Fruit fly (Drosophila melanogaster): ENCODE measurements around the gene RpL7-like.
A peak's percentile ranks its signal among the peaks of the same experiment; 100 is the strongest.

The RpL7-like gene

dm6 chr2L:12079827-12080381 lies 23.8 kb downstream of the RpL7-like start (continued):
- no peak for TF ChIP-seq Dek (tag; optimal IDR thresholded peaks at IDR 0.05)
- no peak for TF ChIP-seq cg (GFP tag; optimal IDR thresholded peaks at IDR 0.05)
- no peak for TF ChIP-seq CG8388 (GFP tag; optimal IDR thresholded peaks at IDR 0.05)
- no peak for TF ChIP-seq CG10959 (GFP tag; IDR thresholded peaks at IDR 0.05)
- TF ChIP-seq knrl (GFP tag; IDR thresholded peaks at IDR 0.05; ENCODE audit: partially characterized antibody) = no peak
- TF ChIP-seq oc (tag; optimal IDR thresholded peaks at IDR 0.05) = no peak
- no peak for TF ChIP-seq cas (GFP tag; IDR thresholded peaks at IDR 0.05)
- TF ChIP-seq Nf-YC (tag; optimal IDR thresholded peaks at IDR 0.05) = peak; percentile 53
- TF ChIP-seq btn (GFP tag; optimal IDR thresholded peaks at IDR 0.05) = no peak
- no peak for TF ChIP-seq Doc2 (GFP tag; IDR thresholded peaks at IDR 0.05)
- TF ChIP-seq cad (GFP tag; optimal IDR thresholded peaks at IDR 0.05) = peak; percentile 54
- no peak for TF ChIP-seq CG8765 (GFP tag; IDR thresholded peaks at IDR 0.05)
- TF ChIP-seq toy (GFP tag; IDR thresholded peaks at IDR 0.05) = no peak
- no peak for TF ChIP-seq sens-2 (GFP tag; IDR thresholded peaks at IDR 0.05)
- no peak for TF ChIP-seq mld (GFP tag; IDR thresholded peaks at IDR 0.05; ENCODE audit: partially characterized antibody)
- no peak for TF ChIP-seq CG17802 (tag; optimal IDR thresholded peaks at IDR 0.05)
- no peak for TF ChIP-seq gro (GFP tag; optimal IDR thresholded peaks at IDR 0.05)
- TF ChIP-seq ttk (GFP tag; IDR thresholded peaks at IDR 0.05) = no peak
- TF ChIP-seq inv (GFP tag; IDR thresholded peaks at IDR 0.05; ENCODE audit: partially characterized antibody) = no peak
- TF ChIP-seq CG18476 (GFP tag; optimal IDR thresholded peaks at IDR 0.05) = no peak
- no peak for TF ChIP-seq CG34376 (GFP tag; optimal IDR thresholded peaks at IDR 0.05)
- TF ChIP-seq twi (tag; optimal IDR thresholded peaks at IDR 0.05) = peak; percentile 49
- TF ChIP-seq CG15601 (tag; optimal IDR thresholded peaks at IDR 0.05) = no peak
- no peak for TF ChIP-seq tna (GFP tag; IDR thresholded peaks at IDR 0.05; ENCODE audit: partially characterized antibody)
- TF ChIP-seq Dip2 (GFP tag; IDR thresholded peaks at IDR 0.05) = no peak
- TF ChIP-seq CG15479 (GFP tag; optimal IDR thresholded peaks at IDR 0.05) = peak; percentile 26
- TF ChIP-seq CG9727 (GFP tag; optimal IDR thresholded peaks at IDR 0.05) = no peak
- TF ChIP-seq CG2712 (tag; optimal IDR thresholded peaks at IDR 0.05) = no peak
- no peak for TF ChIP-seq CG4404 (GFP tag; IDR thresholded peaks at IDR 0.05)
- no peak for TF ChIP-seq Ssrp (tag; optimal IDR thresholded peaks at IDR 0.05)
- peak; percentile 71 for TF ChIP-seq CG8478 (optimal IDR thresholded peaks at IDR 0.05)
- no peak for TF ChIP-seq Dfd (GFP tag; optimal IDR thresholded peaks at IDR 0.05)
- TF ChIP-seq CG8944 (GFP tag; optimal IDR thresholded peaks at IDR 0.05) = no peak
- TF ChIP-seq ato (GFP tag; IDR thresholded peaks at IDR 0.05; ENCODE audit: partially characterized antibody) = no peak
- peak; percentile 87 for TF ChIP-seq D (optimal IDR thresholded peaks at IDR 0.05)
- TF ChIP-seq D (GFP tag; optimal IDR thresholded peaks at IDR 0.05) = no peak
- no peak for TF ChIP-seq CG10565 (GFP tag; optimal IDR thresholded peaks at IDR 0.05)
- no peak for TF ChIP-seq Blimp-1 (GFP tag; optimal IDR thresholded peaks at IDR 0.05)
- no peak for TF ChIP-seq CG17385 (GFP tag; optimal IDR thresholded peaks at IDR 0.05)
- no peak for TF ChIP-seq stwl (tag; optimal IDR thresholded peaks at IDR 0.05)
- TF ChIP-seq Mes4 (GFP tag; optimal IDR thresholded peaks at IDR 0.05) = no peak
- TF ChIP-seq prd (optimal IDR thresholded peaks at IDR 0.05) = no peak
- peak; percentile 85 for TF ChIP-seq prd (GFP tag; IDR thresholded peaks at IDR 0.05)
- no peak for TF ChIP-seq Oli (tag; optimal IDR thresholded peaks at IDR 0.05)

Measured in whole organism, embryonic.